Fruit fly (Drosophila melanogaster): ENCODE data around the gene CG44098.

Gene CG44098

dm6 chr3R:4739492-4740431 is 33.2 kb downstream of the CG44098 start (continued):
- no peak for TF ChIP-seq cas (GFP tag; IDR thresholded peaks at IDR 0.05)
- TF ChIP-seq CG6175 (GFP tag; IDR thresholded peaks at IDR 0.05) = no peak
- TF ChIP-seq kay (GFP tag; optimal IDR thresholded peaks at IDR 0.05) = peak; percentile 63
- peak; percentile 57 for TF ChIP-seq croc (GFP tag; conservative IDR thresholded peaks at IDR 0.05)
- no peak for TF ChIP-seq Oaz (GFP tag; IDR thresholded peaks at IDR 0.05)

- TF ChIP-seq Eip74EF (GFP tag; optimal IDR thresholded peaks at IDR 0.05) (no peak), YL-1 (GFP tag; optimal IDR thresholded peaks at IDR 0.05) (peak; percentile 19), sqz (GFP tag; optimal IDR thresholded peaks at IDR 0.05) (peak; percentile 70), CG10147 (GFP tag; optimal IDR thresholded peaks at IDR 0.05) (peak; percentile 11), eve (GFP tag; optimal IDR thresholded peaks at IDR 0.05) (peak in 1 of 2 experiments; percentile 90), CG13296 (GFP tag; optimal IDR thresholded peaks at IDR 0.05) (no peak), tll (GFP tag; optimal IDR thresholded peaks at IDR 0.05) (no peak), Vsx1 (GFP tag; optimal IDR thresholded peaks at IDR 0.05) (peak; percentile 36)
Measured at dm6 chr3R:4739192-4739491, 33.9 kb downstream of the CG44098 start.

dm6 chr3R:4738494-4739191 is 34.4 kb downstream of the CG44098 start:
- TF ChIP-seq dmrt11E (tag; optimal IDR thresholded peaks at IDR 0.05) (peak; percentile 20), CG4854 (GFP tag; optimal IDR thresholded peaks at IDR 0.05) (no peak), CG6175 (GFP tag; IDR thresholded peaks at IDR 0.05) (no peak), CG7963 (GFP tag; IDR thresholded peaks at IDR 0.05; ENCODE audit: partially characterized antibody) (no peak), Sry-β (GFP tag; optimal IDR thresholded peaks at IDR 0.05) (no peak), chn (GFP tag; optimal IDR thresholded peaks at IDR 0.05) (no peak), croc (GFP tag; conservative IDR thresholded peaks at IDR 0.05) (no peak), Vsx1 (GFP tag; optimal IDR thresholded peaks at IDR 0.05) (no peak), Aef1 (GFP tag; IDR thresholded peaks at IDR 0.05) (no peak), Ravus (GFP tag; IDR thresholded peaks at IDR 0.05) (no peak), sc (optimal IDR thresholded peaks at IDR 0.05) (no peak), sc (GFP tag; optimal IDR thresholded peaks at IDR 0.05) (no peak), Ptx1 (GFP tag; IDR thresholded peaks at IDR 0.05) (no peak), B-H1 (GFP tag; IDR thresholded peaks at IDR 0.05) (no peak), Ets65A (GFP tag) (no peak), CoRest (tag; optimal IDR thresholded peaks at IDR 0.05) (no peak), Hr39 (optimal IDR thresholded peaks at IDR 0.05) (no peak), bab2 (GFP tag; optimal IDR thresholded peaks at IDR 0.05) (no peak), CG18011 (GFP tag; optimal IDR thresholded peaks at IDR 0.05) (no peak), caup (GFP tag; optimal IDR thresholded peaks at IDR 0.05; ENCODE audit: severe bottlenecking) (no peak), CG16815 (GFP tag; optimal IDR thresholded peaks at IDR 0.05) (no peak), gce (GFP tag; IDR thresholded peaks at IDR 0.05) (no peak), ind (GFP tag; optimal IDR thresholded peaks at IDR 0.05) (no peak), Dip2 (GFP tag; IDR thresholded peaks at IDR 0.05) (no peak), TFAM (GFP tag; optimal IDR thresholded peaks at IDR 0.05) (no peak), Bgb (GFP tag; IDR thresholded peaks at IDR 0.05; ENCODE audit: partially characterized antibody) (no peak), hbn (GFP tag; IDR thresholded peaks at IDR 0.05; ENCODE audit: partially characterized antibody) (no peak), CG2875 (GFP tag; optimal IDR thresholded peaks at IDR 0.05) (peak; percentile 7), HmgD (GFP tag; optimal IDR thresholded peaks at IDR 0.05) (no peak), CG6683 (GFP tag; optimal IDR thresholded peaks at IDR 0.05) (no peak), D19A (tag; optimal IDR thresholded peaks at IDR 0.05) (peak; percentile 30), CG7271 (tag; optimal IDR thresholded peaks at IDR 0.05) (no peak), jing (GFP tag; optimal IDR thresholded peaks at IDR 0.05) (no peak), lola (GFP tag; optimal IDR thresholded peaks at IDR 0.05) (peak in 1 of 3 experiments; percentile 33), hth (optimal IDR thresholded peaks at IDR 0.05) (no peak)
